Fruit fly (Drosophila melanogaster): Measurements from ENCODE around the gene CD98hc.

DNA sequence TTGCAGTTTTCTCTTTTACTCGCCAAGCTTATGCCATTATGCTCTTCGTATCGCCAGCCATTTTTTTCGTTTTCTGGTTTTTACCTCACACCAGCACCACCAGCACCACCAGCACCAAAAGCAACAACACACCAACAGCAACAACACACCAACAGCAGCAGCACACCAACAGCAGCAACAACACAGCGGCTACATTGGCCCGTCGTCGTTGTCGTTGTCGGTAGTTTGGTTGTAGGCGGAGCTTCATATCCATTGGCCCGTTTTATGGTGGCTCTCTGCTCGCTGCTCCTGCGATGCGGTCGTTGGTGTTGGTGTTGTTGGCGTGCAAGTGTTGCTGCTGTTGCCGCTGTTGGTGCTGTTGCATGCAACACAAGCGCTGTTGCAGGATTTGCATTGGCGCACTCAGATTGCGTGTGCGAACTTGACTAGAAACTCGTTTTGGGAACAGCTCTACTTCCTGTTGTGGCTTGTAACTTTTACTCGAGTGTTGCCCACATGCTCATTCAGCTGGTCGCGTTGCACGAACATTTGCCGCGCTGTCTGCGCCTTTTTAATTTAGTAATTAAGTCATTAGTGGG, 41.4 kb downstream of the CD98hc start:
- TF ChIP-seq gro (GFP tag; optimal IDR thresholded peaks at IDR 0.05): no peak
- TF ChIP-seq CG8290 (GFP tag; optimal IDR thresholded peaks at IDR 0.05): no peak
- no peak for TF ChIP-seq CG8290 (tag; optimal IDR thresholded peaks at IDR 0.05)
- TF ChIP-seq CG14965 (GFP tag; optimal IDR thresholded peaks at IDR 0.05; ENCODE audit: borderline replicate concordance): no peak
- no peak for TF ChIP-seq Pdp1 (GFP tag; optimal IDR thresholded peaks at IDR 0.05)
- no peak for TF ChIP-seq esg (GFP tag; conservative IDR thresholded peaks at IDR 0.05)
